Worm (Caenorhabditis elegans) whole organism, midembryonic: Measurements from ENCODE around the gene pqn-62.

Experiments used
- cog-1 ChIP-seq: sonication (generic microtip); optimal IDR thresholded peaks from 2 replicates; lab custom pipeline; 2016; ENCODE audit warnings: missing genetic modification characterization, missing compliant biosample characterization
- flt-1 ChIP-seq: fragments of 200-800 bp; sonication (Bioruptor generic); IDR thresholded peaks from 2 replicates; pipeline ENCODE4 v1.3.6; 2022; ENCODE audit warnings: missing genetic modification characterization, missing compliant biosample characterization
- klf-2 ChIP-seq: fragments of 200-800 bp; sonication (Bioruptor generic); conservative IDR thresholded peaks from 2 replicates; pipeline ENCODE4 v1.3.6; 2022; ENCODE audit warnings: missing genetic modification reagents, missing genetic modification characterization, missing compliant biosample characterization
- med-1 ChIP-seq: sonication (generic microtip); optimal IDR thresholded peaks from 2 replicates; lab custom pipeline; 2017; ENCODE audit warnings: missing genetic modification characterization, mild to moderate bottlenecking, missing compliant biosample characterization, antibody characterized with exemption, missing genetic modification reagents; ENCODE audit not compliant: insufficient read depth
- ztf-23 ChIP-seq: fragments of 200-800 bp; sonication (Bioruptor generic); IDR thresholded peaks from 2 replicates; pipeline ENCODE4 v1.3.6; 2022; ENCODE audit warnings: missing genetic modification reagents, missing genetic modification characterization, missing compliant biosample characterization
- ztf-29 ChIP-seq: fragments of 200-800 bp; sonication (Bioruptor generic); IDR thresholded peaks from 2 replicates; pipeline ENCODE4 v1.3.6; 2022; ENCODE audit warnings: missing genetic modification reagents, missing genetic modification characterization, missing compliant biosample characterization

ce11 chrX:5210927-5211655, 15.2 kb downstream of the pqn-62 start:
- no peak for TF ChIP-seq flt-1 (GFP tag; lab: Robert Waterston, UW)
- no peak for TF ChIP-seq ztf-23 (GFP tag; lab: Robert Waterston, UW)
- TF ChIP-seq klf-2 (GFP tag; lab: Robert Waterston, UW), result no peak
- TF ChIP-seq cog-1 (tag; lab: Kevin White, UChicago), result no peak
- no peak for TF ChIP-seq med-1 (GFP tag; lab: Kevin White, UChicago)
- TF ChIP-seq ztf-29, result no peak
